Fruit fly (Drosophila melanogaster) whole organism, adult: ENCODE measurements around the gene Nmdar2.

Experiments
- CG11617 ChIP-seq: fragments of 200-800 bp; sonication (Bioruptor generic); optimal IDR thresholded peaks from 2 replicates; lab custom pipeline; 2017; ENCODE audit warnings: mild to moderate bottlenecking, missing biosample characterization, missing genetic modification reagents, missing genetic modification characterization
- CG12768 ChIP-seq: fragments of 200-800 bp; sonication (Bioruptor generic); optimal IDR thresholded peaks from 2 replicates; lab custom pipeline; 2017; ENCODE audit warnings: missing biosample characterization, missing genetic modification characterization, mild to moderate bottlenecking, moderate library complexity, missing genetic modification reagents
- CG14711 ChIP-seq: fragments of 200-800 bp; sonication (Bioruptor generic); optimal IDR thresholded peaks from 2 replicates; lab custom pipeline; 2018; ENCODE audit warnings: missing biosample characterization, mild to moderate bottlenecking, missing genetic modification characterization, moderate library complexity
- CG1620 ChIP-seq: fragments of 200-800 bp; sonication (Bioruptor generic); optimal IDR thresholded peaks from 2 replicates; lab custom pipeline; 2016; ENCODE audit warnings: missing biosample characterization, missing genetic modification characterization
- CG33017 ChIP-seq: fragments of 200-800 bp; sonication (Bioruptor generic); optimal IDR thresholded peaks from 2 replicates; lab custom pipeline; 2018; ENCODE audit warnings: missing biosample characterization, mild to moderate bottlenecking, missing genetic modification characterization, moderate library complexity
- CG5204 ChIP-seq: fragments of 200-800 bp; sonication (Bioruptor generic); optimal IDR thresholded peaks from 2 replicates; lab custom pipeline; 2016; ENCODE audit warnings: missing biosample characterization, missing genetic modification characterization
- CG7045 ChIP-seq: fragments of 200-800 bp; sonication (Bioruptor generic); optimal IDR thresholded peaks from 2 replicates; lab custom pipeline; 2017; ENCODE audit warnings: missing biosample characterization, mild to moderate bottlenecking, missing genetic modification characterization
- CG7101 ChIP-seq: fragments of 200-800 bp; sonication (Bioruptor generic); optimal IDR thresholded peaks from 2 replicates; lab custom pipeline; 2018; ENCODE audit warnings: missing biosample characterization, mild to moderate bottlenecking, missing genetic modification characterization, moderate library complexity
- Clk ChIP-seq: fragments of 200-800 bp; sonication (Bioruptor generic); optimal IDR thresholded peaks from 2 replicates; lab custom pipeline; 2017; ENCODE audit warnings: missing biosample characterization, missing genetic modification characterization
- Crg-1 ChIP-seq: fragments of 200-800 bp; sonication (Bioruptor generic); optimal IDR thresholded peaks from 2 replicates; lab custom pipeline; 2016; ENCODE audit warnings: missing biosample characterization, missing genetic modification characterization
- Hr96 ChIP-seq: fragments of 200-800 bp; sonication (Bioruptor generic); optimal IDR thresholded peaks from 2 replicates; lab custom pipeline; 2016; ENCODE audit warnings: missing biosample characterization, missing genetic modification characterization
- Mnt ChIP-seq: fragments of 200-800 bp; sonication (Bioruptor generic); optimal IDR thresholded peaks from 2 replicates; lab custom pipeline; 2016; ENCODE audit warnings: missing biosample characterization, mild to moderate bottlenecking, missing genetic modification characterization
- bab1 ChIP-seq: fragments of 200-800 bp; sonication (Bioruptor generic); optimal IDR thresholded peaks from 3 replicates; lab custom pipeline; 2019; ENCODE audit warnings: missing biosample characterization, mild to moderate bottlenecking, missing genetic modification characterization, moderate library complexity
- cic ChIP-seq: fragments of 200-800 bp; sonication (Bioruptor generic); optimal IDR thresholded peaks from 2 replicates; lab custom pipeline; 2017; ENCODE audit warnings: missing biosample characterization, mild to moderate bottlenecking, missing genetic modification characterization, moderate library complexity
- cnc ChIP-seq, 2 experiments: fragments of >200 bp; optimal IDR thresholded peaks; 2 replicates each; lab custom pipeline; 2017
- kay ChIP-seq: fragments of 200-800 bp; sonication (Bioruptor generic); peaks from one replicate; lab custom pipeline; 2016; ENCODE audit warnings: missing biosample characterization, missing genetic modification characterization, borderline replicate concordance
- ovo ChIP-seq: fragments of 200-800 bp; sonication (Bioruptor generic); optimal IDR thresholded peaks from 2 replicates; lab custom pipeline; 2016; ENCODE audit warnings: missing biosample characterization, missing genetic modification characterization
- pad ChIP-seq: fragments of 200-800 bp; sonication (Bioruptor generic); optimal IDR thresholded peaks from 3 replicates; lab custom pipeline; 2017; ENCODE audit warnings: missing biosample characterization, missing genetic modification characterization, mild to moderate bottlenecking, moderate library complexity, missing genetic modification reagents
- tj ChIP-seq: fragments of 200-800 bp; sonication (Bioruptor generic); optimal IDR thresholded peaks from 3 replicates; lab custom pipeline; 2017; ENCODE audit warnings: missing biosample characterization, mild to moderate bottlenecking, missing genetic modification characterization, moderate library complexity
- toe ChIP-seq: fragments of 200-800 bp; sonication (Bioruptor generic); optimal IDR thresholded peaks from 2 replicates; lab custom pipeline; 2016; ENCODE audit warnings: missing biosample characterization, missing genetic modification characterization

Gene Nmdar2

DNA sequence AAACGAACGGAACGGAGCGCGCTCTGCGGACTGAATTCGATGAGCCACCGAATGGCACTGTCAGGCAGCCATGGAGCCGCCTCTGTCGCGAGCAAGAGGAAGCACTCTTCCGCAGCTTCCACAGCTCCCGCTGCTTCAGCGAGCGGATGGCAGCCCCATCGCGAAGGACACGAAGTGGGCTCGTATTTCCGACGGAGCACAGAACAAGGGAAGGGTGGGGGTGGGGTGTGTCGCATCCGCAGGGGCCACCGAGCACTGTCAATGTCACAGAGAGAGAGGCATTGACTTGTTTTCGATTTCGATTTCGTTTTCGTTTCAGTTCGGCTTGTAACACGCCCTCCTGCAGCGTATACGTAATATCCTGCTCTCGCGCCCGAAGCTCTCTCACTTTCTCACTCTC, at the start of gene Nmdar2:
Gene Nmdar2 (minus strand): TSS at position 59 of the 400 bp plus-strand sequence.
- TF ChIP-seq CG11617 (GFP tag; lab: Kevin White, UChicago) (no peak), CG5204 (GFP tag; lab: Kevin White, UChicago) (no peak), CG1620 (GFP tag; lab: Kevin White, UChicago) (no peak), bab1 (GFP tag; lab: Kevin White, UChicago) (no peak), CG14711 (no peak), ovo (GFP tag; lab: Kevin White, UChicago) (no peak), Crg-1 (GFP tag; lab: Kevin White, UChicago) (no peak)

DNA sequence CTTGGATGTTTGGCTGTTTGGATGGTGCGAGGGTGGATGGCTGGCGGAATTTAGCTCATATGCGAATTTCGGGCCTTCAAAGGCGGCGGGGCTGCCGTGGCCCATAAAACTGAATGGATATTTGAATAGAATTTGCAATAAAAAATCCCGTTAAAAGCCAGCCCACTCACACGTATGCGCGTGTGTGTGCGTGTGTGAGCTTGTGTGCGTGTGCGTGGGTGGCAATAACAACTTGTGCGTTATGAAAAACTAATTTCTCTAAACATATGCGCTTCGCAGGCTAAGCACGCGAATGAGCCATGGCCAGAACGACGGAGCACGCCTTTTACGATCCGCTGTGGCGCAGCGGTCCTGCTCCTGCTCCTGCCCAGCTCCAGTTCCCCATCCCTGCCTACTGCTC, 31.0 kb upstream of the Nmdar2 start:
- TF ChIP-seq Hr96 (GFP tag; lab: Kevin White, UChicago) = no peak
- no peak for TF ChIP-seq Mnt
- TF ChIP-seq CG7101 (tag; lab: Kevin White, UChicago) = no peak
- no peak for TF ChIP-seq cnc (optimal IDR thresholded peaks at IDR 0.05; lab: Kevin White, UChicago)
- no peak for TF ChIP-seq CG1620 (GFP tag; lab: Kevin White, UChicago)
- no peak for TF ChIP-seq Clk (GFP tag; lab: Kevin White, UChicago)
- no peak for TF ChIP-seq CG11617 (GFP tag; lab: Kevin White, UChicago)
- TF ChIP-seq CG33017 = no peak
- no peak for TF ChIP-seq CG7045
- TF ChIP-seq pad = no peak
- TF ChIP-seq toe (GFP tag; lab: Kevin White, UChicago) = no peak
- TF ChIP-seq CG5204 (GFP tag; lab: Kevin White, UChicago) = no peak

DNA sequence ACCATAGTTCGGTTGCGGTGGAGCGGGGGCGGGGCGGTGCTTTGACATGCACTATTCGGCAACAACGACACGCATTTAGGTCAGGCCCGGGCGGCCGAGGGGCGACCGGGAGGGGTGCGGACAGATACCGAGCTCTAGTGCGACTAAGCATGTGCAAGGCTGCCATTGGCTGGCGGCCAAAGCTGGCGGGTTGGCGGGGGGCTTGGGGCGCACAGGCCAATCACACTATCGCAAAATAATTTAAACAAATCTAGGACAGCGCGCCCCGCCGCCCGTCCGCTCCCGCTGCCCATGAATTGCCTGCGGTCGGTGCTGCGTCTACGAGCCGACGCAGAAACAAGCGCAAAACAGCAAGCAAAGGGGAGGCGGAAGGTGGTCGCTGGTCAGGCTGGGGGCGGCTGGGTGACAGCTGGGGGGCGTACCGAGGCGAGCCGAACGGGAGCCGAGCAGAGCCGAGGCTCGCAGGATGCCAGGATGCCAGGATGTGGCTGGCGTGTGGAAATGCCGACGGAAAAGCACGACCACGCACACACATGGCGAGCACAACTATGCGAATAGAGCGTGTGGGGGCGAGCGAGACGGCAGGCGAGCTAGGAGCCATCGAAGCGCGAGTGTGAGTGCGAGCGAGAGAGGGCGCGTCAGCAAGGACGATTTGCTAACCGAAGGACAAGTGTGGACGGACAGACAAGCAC, 27.8 kb upstream of the Nmdar2 start:
- TF ChIP-seq tj (no peak), CG7045 (no peak), CG5204 (GFP tag; lab: Kevin White, UChicago) (no peak)

DNA sequence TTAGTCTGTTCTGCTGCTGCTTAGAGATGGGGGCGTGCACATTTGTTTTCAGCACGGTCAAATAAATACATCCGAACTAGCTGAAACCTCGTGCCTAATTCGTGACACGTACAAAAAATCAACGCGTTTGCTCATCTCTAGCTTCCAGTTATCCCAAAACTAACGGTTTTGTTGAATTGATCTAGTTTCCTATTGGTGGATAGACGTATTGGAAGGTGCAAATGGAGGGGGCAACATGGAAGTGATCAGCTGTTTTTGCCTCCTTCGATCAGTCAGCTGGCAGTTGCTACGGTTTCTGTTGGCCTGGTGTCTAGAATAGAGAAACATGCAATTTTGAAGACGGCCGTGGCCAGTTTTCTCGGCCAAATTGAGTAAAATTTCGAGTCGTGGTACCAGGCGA, 10.0 kb upstream of the Nmdar2 start:
- TF ChIP-seq kay (GFP tag; lab: Kevin White, UChicago) (no peak), CG7101 (tag; lab: Kevin White, UChicago) (no peak), toe (GFP tag; lab: Kevin White, UChicago) (no peak), cic (no peak), tj (no peak), CG7045 (no peak), CG12768 (GFP tag; lab: Kevin White, UChicago) (no peak), Clk (GFP tag; lab: Kevin White, UChicago) (no peak), CG5204 (GFP tag; lab: Kevin White, UChicago) (no peak), CG11617 (GFP tag; lab: Kevin White, UChicago) (peak; percentile 9), cnc (optimal IDR thresholded peaks at IDR 0.05; lab: Kevin White, UChicago) (no peak), Mnt (no peak), Crg-1 (GFP tag; lab: Kevin White, UChicago) (no peak), CG33017 (no peak), CG14711 (no peak), ovo (GFP tag; lab: Kevin White, UChicago) (peak; percentile 99), bab1 (GFP tag; lab: Kevin White, UChicago) (peak; percentile 61), Hr96 (GFP tag; lab: Kevin White, UChicago) (peak; percentile 11), CG1620 (GFP tag; lab: Kevin White, UChicago) (peak; percentile 12), pad (peak; percentile 99)

DNA sequence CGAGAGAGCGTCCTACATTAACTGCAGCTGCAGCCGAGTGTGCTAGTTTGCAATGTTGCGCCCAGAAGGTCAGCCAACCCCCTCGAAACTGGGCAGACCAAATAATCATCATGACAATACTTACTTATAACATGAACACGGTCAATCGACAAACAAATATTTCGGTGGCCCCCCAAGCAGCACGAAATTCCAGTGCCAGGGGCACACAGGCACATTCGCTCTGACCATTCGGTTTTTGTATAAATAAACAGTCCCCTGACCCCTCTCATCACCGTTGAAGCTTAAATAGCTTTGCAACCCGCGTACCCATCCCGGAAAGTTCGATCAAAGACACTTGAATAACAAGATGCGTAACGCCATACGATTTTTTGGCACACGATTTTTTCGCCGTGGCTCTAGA, 6.3 kb upstream of the Nmdar2 start:
- TF ChIP-seq pad = no peak
- TF ChIP-seq CG7045 = no peak
- no peak for TF ChIP-seq CG5204 (GFP tag; lab: Kevin White, UChicago)
- no peak for TF ChIP-seq Hr96 (GFP tag; lab: Kevin White, UChicago)
- TF ChIP-seq CG11617 (GFP tag; lab: Kevin White, UChicago) = no peak
- TF ChIP-seq bab1 (GFP tag; lab: Kevin White, UChicago) = no peak
- TF ChIP-seq Crg-1 (GFP tag; lab: Kevin White, UChicago) = no peak
- TF ChIP-seq CG1620 (GFP tag; lab: Kevin White, UChicago) = no peak
- TF ChIP-seq Mnt = no peak
- TF ChIP-seq ovo (GFP tag; lab: Kevin White, UChicago) = no peak
- TF ChIP-seq cnc (optimal IDR thresholded peaks at IDR 0.05; lab: Kevin White, UChicago) = no peak

DNA sequence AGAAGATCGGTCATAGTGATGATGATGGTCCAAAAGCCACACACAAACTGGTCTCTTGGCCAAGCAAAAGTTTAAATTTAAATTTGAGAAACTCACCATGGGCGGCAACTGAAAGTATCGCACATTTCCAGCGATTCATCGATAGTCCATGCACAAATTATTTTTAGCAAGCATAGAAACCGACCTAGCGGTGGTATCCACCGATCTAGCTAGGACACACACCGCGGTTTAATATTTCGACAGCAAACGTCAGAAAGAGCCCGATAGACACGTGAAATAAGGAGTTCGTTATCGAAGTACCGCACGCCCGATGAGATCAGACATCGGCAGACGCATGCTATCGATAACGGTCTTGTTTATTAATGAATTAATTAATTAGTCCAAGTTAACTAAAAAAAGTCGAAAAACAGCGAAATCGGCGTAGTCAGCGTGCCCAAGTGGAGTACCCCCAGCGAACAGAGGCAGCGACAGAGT, 5.2 kb upstream of the Nmdar2 start, which contains the start of gene CG14795:
Gene CG14795 (minus strand): TSS at position 51 of the 474 bp plus-strand sequence.
- no peak for TF ChIP-seq Clk (GFP tag; lab: Kevin White, UChicago)
- peak; percentile 15 for TF ChIP-seq CG14711
- TF ChIP-seq cic = peak; percentile 5
- TF ChIP-seq pad = peak; percentile 23
- TF ChIP-seq bab1 (GFP tag; lab: Kevin White, UChicago) = peak; percentile 83
- peak; percentile 82 for TF ChIP-seq Mnt
- peak; percentile 0 for TF ChIP-seq CG1620 (GFP tag; lab: Kevin White, UChicago)
- TF ChIP-seq ovo (GFP tag; lab: Kevin White, UChicago) = peak; percentile 7
- TF ChIP-seq CG7101 (tag; lab: Kevin White, UChicago) = peak; percentile 44
- TF ChIP-seq CG33017 = no peak
